Worm (Caenorhabditis elegans) whole organism, young adult: ENCODE data around the gene oma-2.

ENCODE experiments used
- F57C9.4 ChIP-seq: sonication (generic microtip); optimal IDR thresholded peaks from 2 replicates; lab custom pipeline; 2017; ENCODE audit warnings: mild to moderate bottlenecking, missing genetic modification characterization, missing compliant biosample characterization
- K12H6.12 ChIP-seq: fragments of 200-800 bp; sonication (Bioruptor generic); optimal IDR thresholded peaks from 2 replicates; lab custom pipeline; 2018; ENCODE audit warnings: mild to moderate bottlenecking, missing genetic modification characterization, missing compliant biosample characterization
- Y53G8AR.9 ChIP-seq: fragments of 200-800 bp; sonication (Bioruptor generic); conservative IDR thresholded peaks from 2 replicates; pipeline ENCODE4 v1.3.6; 2022; ENCODE audit warnings: missing genetic modification reagents, missing genetic modification characterization, missing compliant biosample characterization
- cebp-1 ChIP-seq, 2 experiments: fragments of 200-800 bp in 1 of 2; sonication (Bioruptor generic) in 1 of 2; sonication (generic microtip) in 1 of 2; IDR thresholded peaks in 1 of 2; optimal IDR thresholded peaks in 1 of 2; 2 replicates each; pipeline versions ENCODE4 v1.3.6 to Lab custom; 2017 to 2022; ENCODE audit warnings: missing compliant biosample characterization in 2 of 2, missing genetic modification characterization in 2 of 2, mild to moderate bottlenecking in 1 of 2, missing genetic modification reagents in 1 of 2, moderate library complexity in 1 of 2
- ceh-27 ChIP-seq: fragments of 200-800 bp; sonication (Bioruptor generic); optimal IDR thresholded peaks from 2 replicates; lab custom pipeline; 2018; ENCODE audit warnings: mild to moderate bottlenecking, missing genetic modification characterization, moderate library complexity, missing compliant biosample characterization
- ceh-40 ChIP-seq: fragments of 200-800 bp; sonication (Bioruptor generic); IDR thresholded peaks from 2 replicates; pipeline ENCODE4 v1.3.6; 2022; ENCODE audit warnings: missing genetic modification characterization, missing compliant biosample characterization
- die-1 ChIP-seq: sonication (generic microtip); optimal IDR thresholded peaks from 2 replicates; lab custom pipeline; 2016; ENCODE audit warnings: missing genotype, mild to moderate bottlenecking, missing genetic modification characterization, missing compliant biosample characterization
- ets-4 ChIP-seq: fragments of 200-800 bp; sonication (Bioruptor generic); optimal IDR thresholded peaks from 2 replicates; lab custom pipeline; 2018; ENCODE audit warnings: mild to moderate bottlenecking, missing genetic modification characterization, missing compliant biosample characterization
- lin-35 ChIP-seq, 3 experiments: fragments of 150-350 bp in 2 of 3; sonication (generic microtip) in 1 of 3; optimal IDR thresholded peaks; 2 replicates each; lab custom pipeline; 2014 to 2018; ENCODE audit warnings: missing biosample characterization in 3 of 3, missing genetic modification characterization in 3 of 3, missing genetic modification reagents in 3 of 3
- mxl-1 ChIP-seq: sonication (generic microtip); optimal IDR thresholded peaks from 2 replicates; lab custom pipeline; 2016; ENCODE audit warnings: missing genetic modification characterization, missing compliant biosample characterization
- nfya-1 ChIP-seq: sonication (generic microtip); optimal IDR thresholded peaks from 2 replicates; lab custom pipeline; 2017; ENCODE audit warnings: antibody characterized with exemption, missing compliant biosample characterization, missing genetic modification characterization, borderline replicate concordance; ENCODE audit not compliant: insufficient read depth
- nfya-2 ChIP-seq: fragments of 200-800 bp; sonication (Bioruptor generic); IDR thresholded peaks from 2 replicates; pipeline ENCODE4 v1.3.6; 2022; ENCODE audit warnings: missing genetic modification reagents, missing genetic modification characterization, missing compliant biosample characterization
- pha-4 ChIP-seq: fragments of 150-350 bp; sonication (generic microtip); optimal IDR thresholded peaks from 2 replicates; lab custom pipeline; 2014; ENCODE audit warnings: missing biosample characterization, missing genetic modification reagents, missing genetic modification characterization
- tlf-1 ChIP-seq: fragments of 200-800 bp; sonication (Bioruptor generic); optimal IDR thresholded peaks from 2 replicates; lab custom pipeline; 2018; ENCODE audit warnings: mild to moderate bottlenecking, missing genetic modification characterization, missing compliant biosample characterization

DNA sequence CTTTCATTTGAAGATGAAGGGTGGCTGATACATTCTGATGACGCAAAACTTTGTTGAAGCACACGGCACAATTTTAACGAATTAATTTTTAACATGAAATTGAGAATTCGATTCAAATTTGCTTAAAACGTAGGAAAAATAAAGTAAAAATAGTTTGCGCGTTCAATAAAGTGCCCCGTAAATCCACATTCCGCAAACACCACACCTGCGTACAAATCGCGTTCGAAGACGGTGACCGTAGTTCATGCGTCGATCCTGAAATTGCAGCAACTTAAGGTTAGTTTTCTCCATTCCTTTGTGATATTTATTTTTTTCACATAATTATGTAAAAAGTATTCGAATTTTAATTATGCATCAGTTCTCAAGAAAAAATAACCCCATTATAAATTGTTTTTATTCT, 4.5 kb upstream of the oma-2 start, which contains the start of gene F43H9.3:
- TF ChIP-seq mxl-1 (tag; lab: Kevin White, UChicago) (no peak), pha-4 (tag; lab: Kevin White, UChicago) (no peak), Y53G8AR.9 (GFP tag; lab: Robert Waterston, UW) (no peak), tlf-1 (no peak), ceh-40 (GFP tag; lab: Robert Waterston, UW) (no peak), cebp-1 (GFP tag; IDR thresholded peaks at IDR 0.05; lab: Robert Waterston, UW) (no peak), cebp-1 (tag; optimal IDR thresholded peaks at IDR 0.05; lab: Kevin White, UChicago) (no peak), nfya-2 (GFP tag; lab: Robert Waterston, UW) (no peak), lin-35 (GFP tag; optimal IDR thresholded peaks at IDR 0.05; lab: Kevin White, UChicago) (no peak), ets-4 (no peak), K12H6.12 (tag; lab: Kevin White, UChicago) (no peak), F57C9.4 (tag; lab: Kevin White, UChicago) (no peak), ceh-27 (GFP tag; lab: Kevin White, UChicago) (no peak), die-1 (tag; lab: Kevin White, UChicago) (no peak), nfya-1 (tag; lab: Kevin White, UChicago) (no peak)
